Fruit fly (Drosophila melanogaster): ENCODE measurements around the gene CG4174.

- TF ChIP-seq so (GFP tag; IDR thresholded peaks at IDR 0.05) (no peak), insv (GFP tag; optimal IDR thresholded peaks at IDR 0.05) (no peak), CG11247 (GFP tag; IDR thresholded peaks at IDR 0.05) (no peak), Ptx1 (GFP tag; IDR thresholded peaks at IDR 0.05) (no peak), CG10462 (GFP tag; optimal IDR thresholded peaks at IDR 0.05) (no peak)
Observed at dm6 chr3L:18593671-18594070, 24.1 kb downstream of the CG4174 start, which contains the start of gene term.

Data from whole organism, embryonic.